Fruit fly (Drosophila melanogaster) whole organism, embryonic: ENCODE results near the gene qtc.

ENCODE experiments used
- Awh ChIP-seq: fragments of 200-800 bp; sonication (Bioruptor generic); IDR thresholded peaks from 2 replicates; pipeline ENCODE4, ENCODE4 v1.3.6; 2022; ENCODE audit warnings: missing biosample characterization, missing genetic modification characterization
- CG12071 ChIP-seq: fragments of 200-800 bp; sonication (Bioruptor generic); optimal IDR thresholded peaks from 3 replicates; lab custom pipeline; 2018; ENCODE audit warnings: missing biosample characterization, mild to moderate bottlenecking, missing genetic modification characterization
- CG13123 ChIP-seq: fragments of 200-800 bp; sonication (Bioruptor generic); optimal IDR thresholded peaks from 2 replicates; lab custom pipeline; 2016; ENCODE audit warnings: missing biosample characterization, missing genetic modification characterization
- CG13287 ChIP-seq: fragments of 200-800 bp; sonication (Bioruptor generic); IDR thresholded peaks from 2 replicates; pipeline ENCODE4 v1.3.6; 2022; ENCODE audit warnings: missing biosample characterization, missing genetic modification characterization; ENCODE audit not compliant: partially characterized antibody
- CG13296 ChIP-seq: fragments of 200-800 bp; sonication (Bioruptor generic); optimal IDR thresholded peaks from 3 replicates; lab custom pipeline; 2018; ENCODE audit warnings: missing biosample characterization, mild to moderate bottlenecking, missing genetic modification characterization
- CG13624 ChIP-seq: fragments of 200-800 bp; sonication (Bioruptor generic); optimal IDR thresholded peaks from 2 replicates; lab custom pipeline; 2016; ENCODE audit warnings: missing biosample characterization, missing genetic modification characterization
- CG1529 ChIP-seq: fragments of 200-800 bp; sonication (Bioruptor generic); optimal IDR thresholded peaks from 3 replicates; lab custom pipeline; 2018; ENCODE audit warnings: missing biosample characterization, missing genetic modification characterization
- CG17385 ChIP-seq: fragments of 200-800 bp; sonication (Bioruptor generic); optimal IDR thresholded peaks from 3 replicates; lab custom pipeline; 2018; ENCODE audit warnings: missing biosample characterization, mild to moderate bottlenecking, missing genetic modification characterization
- CG18262 ChIP-seq: fragments of 200-800 bp; optimal IDR thresholded peaks from 3 replicates; lab custom pipeline; 2019; ENCODE audit warnings: missing biosample characterization, mild to moderate bottlenecking, missing genetic modification characterization, moderate library complexity
- CG18764 ChIP-seq: fragments of 200-800 bp; sonication (Bioruptor generic); optimal IDR thresholded peaks from 3 replicates; lab custom pipeline; 2016; ENCODE audit warnings: missing biosample characterization, missing genetic modification characterization
- CG2120 ChIP-seq: fragments of 200-800 bp; sonication (Bioruptor generic); optimal IDR thresholded peaks from 3 replicates; lab custom pipeline; 2016; ENCODE audit warnings: missing biosample characterization, missing genetic modification characterization
- CG31224 ChIP-seq: fragments of 200-800 bp; sonication (Bioruptor generic); IDR thresholded peaks from 2 replicates; pipeline ENCODE4 v1.3.6; 2022; ENCODE audit warnings: missing biosample characterization, missing genetic modification characterization
- CG31388 ChIP-seq: fragments of 200-800 bp; sonication (Bioruptor generic); optimal IDR thresholded peaks from 2 replicates; lab custom pipeline; 2016; ENCODE audit warnings: missing biosample characterization, missing genetic modification characterization
- CG3281 ChIP-seq: fragments of 200-800 bp; sonication (Bioruptor generic); optimal IDR thresholded peaks from 3 replicates; lab custom pipeline; 2017; ENCODE audit warnings: missing biosample characterization, mild to moderate bottlenecking, missing genetic modification characterization
- CG4424 ChIP-seq: fragments of 200-800 bp; sonication (Bioruptor generic); optimal IDR thresholded peaks from 3 replicates; lab custom pipeline; 2016; ENCODE audit warnings: missing biosample characterization, missing genetic modification characterization
- CG4730 ChIP-seq: fragments of 200-800 bp; sonication (Bioruptor generic); IDR thresholded peaks from 2 replicates; pipeline ENCODE4 v1.3.6; 2022; ENCODE audit warnings: missing biosample characterization, missing genetic modification characterization
- CG6175 ChIP-seq: fragments of 200-800 bp; sonication (Bioruptor generic); IDR thresholded peaks from 3 replicates; pipeline ENCODE4 v1.3.6; 2022; ENCODE audit warnings: missing biosample characterization, missing genetic modification characterization
- CG6254 ChIP-seq: fragments of 200-800 bp; sonication (Bioruptor generic); optimal IDR thresholded peaks from 3 replicates; lab custom pipeline; 2017; ENCODE audit warnings: mild to moderate bottlenecking, missing biosample characterization, missing genetic modification reagents, missing genetic modification characterization
- CG7357 ChIP-seq: fragments of 200-800 bp; sonication (Bioruptor generic); IDR thresholded peaks from 3 replicates; pipeline ENCODE4 v1.3.6; 2022; ENCODE audit warnings: missing biosample characterization, missing genetic modification characterization
- CTCF ChIP-seq: fragments of 200-800 bp; sonication (Bioruptor generic); optimal IDR thresholded peaks from 2 replicates; lab custom pipeline; 2017; ENCODE audit warnings: missing biosample characterization, mild to moderate bottlenecking, missing genetic modification characterization, moderate library complexity
- CkIIα-i1 ChIP-seq: fragments of 200-800 bp; sonication (Bioruptor generic); IDR thresholded peaks from 2 replicates; pipeline ENCODE4 v1.3.6; 2022; ENCODE audit warnings: missing biosample characterization, missing genetic modification characterization
- Dll ChIP-seq: fragments of 200-800 bp; sonication (Bioruptor generic); IDR thresholded peaks from 4 replicates; pipeline ENCODE4 v1.3.6; 2022; ENCODE audit warnings: missing biosample characterization, missing genetic modification characterization; ENCODE audit not compliant: partially characterized antibody
- Doc2 ChIP-seq: fragments of 200-800 bp; sonication (Bioruptor generic); IDR thresholded peaks from 2 replicates; pipeline ENCODE4 v1.3.6; 2022; ENCODE audit warnings: missing biosample characterization, missing genetic modification characterization
- HHEX ChIP-seq: fragments of 200-800 bp; sonication (Bioruptor generic); optimal IDR thresholded peaks from 3 replicates; lab custom pipeline; 2017; ENCODE audit warnings: missing biosample characterization, mild to moderate bottlenecking, missing genetic modification characterization, missing genetic modification reagents
- MESR4 ChIP-seq: fragments of 200-800 bp; sonication (Bioruptor generic); optimal IDR thresholded peaks from 2 replicates; lab custom pipeline; 2018; ENCODE audit warnings: missing biosample characterization, mild to moderate bottlenecking, missing genetic modification characterization, moderate library complexity
- Mes4 ChIP-seq: fragments of 200-800 bp; sonication (Bioruptor generic); optimal IDR thresholded peaks from 2 replicates; lab custom pipeline; 2016; ENCODE audit warnings: missing biosample characterization, missing genetic modification characterization
- Nf-YA ChIP-seq: fragments of 200-800 bp; sonication (Bioruptor generic); IDR thresholded peaks from 2 replicates; pipeline ENCODE4 v1.3.6; 2022; ENCODE audit warnings: missing biosample characterization, missing genetic modification characterization
- PHDP ChIP-seq: fragments of 200-800 bp; sonication (Bioruptor generic); optimal IDR thresholded peaks from 3 replicates; lab custom pipeline; 2018; ENCODE audit warnings: missing biosample characterization, mild to moderate bottlenecking, missing genetic modification characterization, moderate library complexity
- ap ChIP-seq: fragments of 200-800 bp; sonication (Bioruptor generic); IDR thresholded peaks from 2 replicates; pipeline ENCODE4 v1.3.6; 2022; ENCODE audit warnings: missing biosample characterization, missing genetic modification characterization
- az2 ChIP-seq: fragments of 200-800 bp; sonication (Bioruptor generic); optimal IDR thresholded peaks from 3 replicates; lab custom pipeline; 2016; ENCODE audit warnings: missing biosample characterization, missing genetic modification characterization
- chif ChIP-seq, 2 experiments: fragments of 200-800 bp; sonication (Bioruptor generic); optimal IDR thresholded peaks; 3 replicates each; lab custom pipeline; 2016; ENCODE audit warnings: missing biosample characterization in 2 of 2, missing genetic modification characterization in 2 of 2
- chm ChIP-seq: fragments of 200-800 bp; sonication (Bioruptor generic); IDR thresholded peaks from 2 replicates; pipeline ENCODE4 v1.3.6; 2022; ENCODE audit warnings: missing biosample characterization, missing genetic modification characterization
- da ChIP-seq: fragments of 200-800 bp; sonication (Bioruptor generic); optimal IDR thresholded peaks from 2 replicates; lab custom pipeline; 2016; ENCODE audit warnings: missing biosample characterization, missing genetic modification characterization
- dan ChIP-seq: fragments of 200-800 bp; sonication (Bioruptor generic); IDR thresholded peaks from 2 replicates; pipeline ENCODE4 v1.3.6; 2022; ENCODE audit warnings: missing biosample characterization, missing genetic modification characterization
- dysf ChIP-seq: fragments of 200-800 bp; sonication (Bioruptor generic); IDR thresholded peaks from 3 replicates; pipeline ENCODE4 v1.3.6; 2022; ENCODE audit warnings: missing biosample characterization, missing genetic modification characterization
- ewg ChIP-seq: fragments of 200-800 bp; sonication (Bioruptor generic); optimal IDR thresholded peaks from 3 replicates; lab custom pipeline; 2017; ENCODE audit warnings: mild to moderate bottlenecking, missing biosample characterization, missing genetic modification reagents, missing genetic modification characterization
- gce ChIP-seq: fragments of 200-800 bp; sonication (Bioruptor generic); IDR thresholded peaks from 3 replicates; pipeline ENCODE4 v1.3.6; 2022; ENCODE audit warnings: missing biosample characterization, missing genetic modification characterization
- gsb ChIP-seq: fragments of 200-800 bp; sonication (Bioruptor generic); IDR thresholded peaks from 2 replicates; pipeline ENCODE4 v1.3.6; 2022; ENCODE audit warnings: missing biosample characterization, missing genetic modification characterization
- gt ChIP-seq: fragments of 200-800 bp; sonication (Bioruptor generic); IDR thresholded peaks from 2 replicates; pipeline ENCODE4 v1.3.6; 2022; ENCODE audit warnings: missing biosample characterization, missing genetic modification characterization
- ken ChIP-seq: fragments of 200-800 bp; sonication (Bioruptor generic); IDR thresholded peaks from 3 replicates; pipeline ENCODE4 v1.3.6; 2022; ENCODE audit warnings: missing biosample characterization, missing genetic modification characterization
- klu ChIP-seq: fragments of 200-800 bp; sonication (Bioruptor generic); IDR thresholded peaks from 2 replicates; pipeline ENCODE4 v1.3.6; 2022; ENCODE audit warnings: missing biosample characterization, missing genetic modification characterization
- knrl ChIP-seq: fragments of 200-800 bp; sonication (Bioruptor generic); IDR thresholded peaks from 3 replicates; pipeline ENCODE4 v1.3.6; 2022; ENCODE audit warnings: missing biosample characterization, missing genetic modification characterization; ENCODE audit not compliant: partially characterized antibody
- mam ChIP-seq: fragments of 200-800 bp; sonication (Bioruptor generic); optimal IDR thresholded peaks from 3 replicates; lab custom pipeline; 2016; ENCODE audit warnings: missing biosample characterization, missing genetic modification characterization
- mld ChIP-seq: fragments of 200-800 bp; sonication (Bioruptor generic); IDR thresholded peaks from 3 replicates; pipeline ENCODE4 v1.3.6; 2022; ENCODE audit warnings: missing biosample characterization, missing genetic modification characterization; ENCODE audit not compliant: partially characterized antibody
- nerfin-1 ChIP-seq: fragments of 200-800 bp; sonication (Bioruptor generic); optimal IDR thresholded peaks from 3 replicates; lab custom pipeline; 2019; ENCODE audit warnings: missing biosample characterization, mild to moderate bottlenecking, missing genetic modification characterization, moderate library complexity
- nom ChIP-seq: fragments of 200-800 bp; sonication (Bioruptor generic); optimal IDR thresholded peaks from 2 replicates; lab custom pipeline; 2017; ENCODE audit warnings: missing biosample characterization, missing genetic modification characterization, mild to moderate bottlenecking, moderate library complexity, missing genetic modification reagents
- pum ChIP-seq: fragments of 200-800 bp; sonication (Bioruptor generic); optimal IDR thresholded peaks from 2 replicates; lab custom pipeline; 2016; ENCODE audit warnings: missing biosample characterization, missing genetic modification characterization
- sens ChIP-seq: fragments of 200-800 bp; sonication (Bioruptor generic); peaks from one replicate; lab custom pipeline; 2016; ENCODE audit warnings: missing biosample characterization, missing genetic modification characterization
- sna ChIP-seq: fragments of 200-800 bp; sonication (Bioruptor generic); IDR thresholded peaks from 2 replicates; pipeline ENCODE4 v1.3.6; 2022; ENCODE audit warnings: missing biosample characterization, missing genetic modification characterization; ENCODE audit not compliant: partially characterized antibody
- stc ChIP-seq: fragments of 200-800 bp; sonication (Bioruptor generic); IDR thresholded peaks from 2 replicates; pipeline ENCODE4 v1.3.6; 2022; ENCODE audit warnings: missing biosample characterization, missing genetic modification characterization
- trh ChIP-seq: fragments of 200-800 bp; sonication (Bioruptor generic); optimal IDR thresholded peaks from 2 replicates; lab custom pipeline; 2016; ENCODE audit warnings: missing biosample characterization, missing genetic modification characterization

The qtc gene

DNA sequence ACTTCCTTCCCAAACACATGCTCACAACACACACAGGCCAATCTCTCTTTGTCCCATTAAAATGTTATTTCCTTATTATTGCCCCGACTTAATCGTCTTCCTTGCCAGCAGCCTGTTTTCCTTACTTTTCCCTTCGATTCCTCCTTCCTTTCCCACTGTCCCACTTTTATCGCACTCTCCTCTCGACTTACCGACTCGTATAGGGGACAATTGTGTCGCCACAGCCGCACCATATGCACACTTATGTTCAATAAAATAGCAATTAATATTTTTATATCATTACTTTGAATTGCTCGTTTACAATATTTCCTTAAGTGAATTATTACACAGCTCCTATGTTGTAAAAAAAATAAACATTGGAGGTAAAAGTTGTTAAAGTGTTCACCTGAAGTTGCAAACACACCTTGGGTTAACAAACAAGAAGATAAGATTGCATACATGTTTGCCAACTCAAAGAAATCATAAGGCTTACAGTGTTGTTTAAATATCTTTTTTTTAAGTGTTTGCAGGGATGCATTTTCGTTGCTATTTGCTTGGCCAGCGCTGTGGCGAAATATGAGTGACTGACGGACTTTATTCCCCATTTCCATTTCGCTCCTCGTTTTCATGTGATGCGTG lies 26.4 kb downstream of the qtc start (continued):
- no peak for TF ChIP-seq Doc2 (GFP tag; lab: Robert Waterston, UW)
- 0 out of 2 replicates have a peak, but pooled peaks have one; percentile 25 for TF ChIP-seq Nf-YA (GFP tag; lab: Robert Waterston, UW)
- TF ChIP-seq CG18262, result peak; percentile 85
- TF ChIP-seq CkIIα-i1, result no peak
- TF ChIP-seq sna (GFP tag; lab: Robert Waterston, UW), result no peak
- TF ChIP-seq CG31388 (GFP tag; lab: Kevin White, UChicago), result peak; percentile 29
- peak; percentile 42 for TF ChIP-seq da (GFP tag; lab: Kevin White, UChicago)
- TF ChIP-seq knrl (GFP tag; lab: Robert Waterston, UW), result no peak
- peak; percentile 76 for TF ChIP-seq HHEX
- TF ChIP-seq pum (GFP tag; lab: Kevin White, UChicago), result peak; percentile 55
- TF ChIP-seq Awh (GFP tag; lab: Robert Waterston, UW), result peak; percentile 65; the same call in 1 of the 2 replicates
- peak; percentile 66 for TF ChIP-seq ewg
- TF ChIP-seq CTCF, result peak; percentile 34
- no peak for TF ChIP-seq CG13287
- no peak for TF ChIP-seq CG31224 (GFP tag; lab: Robert Waterston, UW)
- no peak for TF ChIP-seq MESR4 (GFP tag; lab: Kevin White, UChicago)
- TF ChIP-seq PHDP (tag; lab: Kevin White, UChicago), result peak; percentile 85
- TF ChIP-seq az2 (GFP tag; lab: Kevin White, UChicago), result peak; percentile 78
- no peak for TF ChIP-seq gt
- peak; percentile 62 to 83 for TF ChIP-seq chif (GFP tag; optimal IDR thresholded peaks at IDR 0.05; lab: Kevin White, UChicago)
- peak; percentile 76 for TF ChIP-seq nerfin-1 (tag; lab: Kevin White, UChicago)
- peak; percentile 84 for TF ChIP-seq CG3281
- no peak for TF ChIP-seq Dll (GFP tag; lab: Robert Waterston, UW)
- no peak for TF ChIP-seq CG4730 (GFP tag; lab: Robert Waterston, UW)
- peak; percentile 76 for TF ChIP-seq CG6254 (GFP tag; lab: Kevin White, UChicago)
- peak; percentile 23; the same call in 1 of the 3 replicates for TF ChIP-seq CG7357 (GFP tag; lab: Robert Waterston, UW)
- no peak for TF ChIP-seq chm (GFP tag; lab: Robert Waterston, UW)
- TF ChIP-seq CG4424 (GFP tag; lab: Kevin White, UChicago), result peak; percentile 76
- peak; percentile 69 for TF ChIP-seq stc (GFP tag; lab: Robert Waterston, UW)
- TF ChIP-seq ap, result no peak
- TF ChIP-seq CG18764 (GFP tag; lab: Kevin White, UChicago), result peak; percentile 38
- no peak for TF ChIP-seq dan (GFP tag; lab: Robert Waterston, UW)
- TF ChIP-seq nom, result peak; percentile 84
- TF ChIP-seq trh, result peak; percentile 51
- TF ChIP-seq CG17385 (GFP tag; lab: Kevin White, UChicago), result peak; percentile 80
- peak; percentile 85 for TF ChIP-seq CG13296
- peak; percentile 65 for TF ChIP-seq dysf (GFP tag; lab: Robert Waterston, UW)
- peak; percentile 74 for TF ChIP-seq Mes4
- peak; percentile 60 for TF ChIP-seq CG13624 (GFP tag; lab: Kevin White, UChicago)
- TF ChIP-seq gce, result peak; percentile 54; the same call in 1 of the 3 replicates
- TF ChIP-seq CG6175, result no peak
- TF ChIP-seq CG1529, result peak; percentile 65
- peak; percentile 70 for TF ChIP-seq CG2120 (GFP tag; lab: Kevin White, UChicago)
- peak; percentile 59 for TF ChIP-seq mam
- peak; percentile 36 for TF ChIP-seq CG13123 (GFP tag; lab: Kevin White, UChicago)
- TF ChIP-seq sens (GFP tag; lab: Kevin White, UChicago), result peak; percentile 94
- TF ChIP-seq klu (GFP tag; lab: Robert Waterston, UW), result no peak
- no peak for TF ChIP-seq mld (GFP tag; lab: Robert Waterston, UW)
- 0 out of 3 replicates have a peak, but pooled peaks have one; percentile 33 for TF ChIP-seq ken (GFP tag; lab: Robert Waterston, UW)
- TF ChIP-seq CG12071, result peak; percentile 75
- TF ChIP-seq gsb, result no peak
